Fruit fly (Drosophila melanogaster) whole organism, wandering third instar larva: ENCODE measurements around the gene CG5835.
A peak's percentile ranks its signal among the peaks of the same experiment; 100 is the strongest.

Experiments used
- Abd-B ChIP-seq: fragments of >200 bp; optimal IDR thresholded peaks from 2 replicates; lab custom pipeline; 2017; ENCODE audit warnings: missing biosample characterization, missing genetic modification characterization
- CG32264 ChIP-seq: fragments of 200-800 bp; sonication (Bioruptor generic); optimal IDR thresholded peaks from 2 replicates; lab custom pipeline; 2016; ENCODE audit warnings: missing biosample characterization, missing genetic modification characterization
- CG9705 ChIP-seq: fragments of 200-800 bp; sonication (Bioruptor generic); optimal IDR thresholded peaks from 2 replicates; lab custom pipeline; 2018; ENCODE audit warnings: missing biosample characterization, mild to moderate bottlenecking, missing genetic modification characterization
- CrebA ChIP-seq: fragments of 200-800 bp; sonication (Bioruptor generic); optimal IDR thresholded peaks from 2 replicates; lab custom pipeline; 2016; ENCODE audit warnings: missing biosample characterization, mild to moderate bottlenecking, missing genetic modification characterization, borderline replicate concordance
- Dfd ChIP-seq: fragments of >200 bp; optimal IDR thresholded peaks from 2 replicates; lab custom pipeline; 2017; ENCODE audit warnings: missing biosample characterization, missing genetic modification characterization
- Dif ChIP-seq: fragments of 200-275, 200-300 bp; sonication (Bioruptor generic); optimal IDR thresholded peaks from 2 replicates; lab custom pipeline; 2018; ENCODE audit warnings: missing biosample characterization, missing genetic modification characterization; ENCODE audit not compliant: partially characterized antibody
- GATAd ChIP-seq: sonication (Bioruptor generic); optimal IDR thresholded peaks from 2 replicates; lab custom pipeline; 2016; ENCODE audit warnings: missing biosample characterization, missing genetic modification characterization
- HLH106 ChIP-seq: fragments of 200-800 bp; optimal IDR thresholded peaks from 3 replicates; lab custom pipeline; 2019; ENCODE audit warnings: missing biosample characterization, mild to moderate bottlenecking, missing genetic modification characterization, moderate library complexity
- Hnf4 ChIP-seq: fragments of 200-800 bp; sonication (Bioruptor generic); optimal IDR thresholded peaks from 2 replicates; lab custom pipeline; 2016; ENCODE audit warnings: missing biosample characterization, mild to moderate bottlenecking, missing genetic modification characterization
- Hr78 ChIP-seq: fragments of >200 bp; optimal IDR thresholded peaks from 2 replicates; lab custom pipeline; 2017; ENCODE audit warnings: missing biosample characterization, missing genetic modification characterization
- Hr83 ChIP-seq: fragments of 200-300 bp; sonication (Bioruptor generic); optimal IDR thresholded peaks from 2 replicates; lab custom pipeline; 2016; ENCODE audit warnings: missing biosample characterization, mild to moderate bottlenecking, missing genetic modification characterization, moderate library complexity; ENCODE audit not compliant: poor library complexity, severe bottlenecking
- Jra ChIP-seq: sonication (Bioruptor generic); optimal IDR thresholded peaks from 2 replicates; lab custom pipeline; 2016; ENCODE audit warnings: missing biosample characterization, missing genetic modification characterization
- Mio ChIP-seq: sonication (Bioruptor generic); optimal IDR thresholded peaks from 2 replicates; lab custom pipeline; 2016; ENCODE audit warnings: missing biosample characterization, missing genetic modification characterization
- Myc ChIP-seq: fragments of >200 bp; optimal IDR thresholded peaks from 2 replicates; lab custom pipeline; 2017
- N ChIP-seq: fragments of >200 bp; optimal IDR thresholded peaks from 2 replicates; lab custom pipeline; 2018; ENCODE audit warnings: missing biosample characterization, missing external identifiers, missing genetic modification characterization
- OdsH ChIP-seq: fragments of 200-800 bp; sonication (Bioruptor generic); optimal IDR thresholded peaks from 2 replicates; lab custom pipeline; 2016; ENCODE audit warnings: missing biosample characterization, mild to moderate bottlenecking, missing genetic modification characterization
- Rel ChIP-seq, 2 experiments: fragments of 200-800 bp; sonication (Bioruptor generic) in 1 of 2; optimal IDR thresholded peaks; 2 replicates in 1 of 2; 3 replicates in 1 of 2; lab custom pipeline; 2016 to 2019; ENCODE audit warnings: mild to moderate bottlenecking in 2 of 2, missing biosample characterization in 2 of 2, missing genetic modification characterization in 2 of 2, moderate library complexity in 1 of 2
- Sp1 ChIP-seq: fragments of 200-800 bp; sonication (Bioruptor generic); optimal IDR thresholded peaks from 3 replicates; lab custom pipeline; 2019; ENCODE audit warnings: missing biosample characterization, mild to moderate bottlenecking, missing genetic modification characterization, moderate library complexity
- Vsx2 ChIP-seq: fragments of 200-300, 225-300 bp; sonication (Bioruptor generic); optimal IDR thresholded peaks from 2 replicates; lab custom pipeline; 2018; ENCODE audit warnings: missing biosample characterization, missing genetic modification characterization; ENCODE audit not compliant: partially characterized antibody
- br ChIP-seq: fragments of 200-800 bp; sonication (Bioruptor generic); optimal IDR thresholded peaks from 2 replicates; lab custom pipeline; 2016; ENCODE audit warnings: missing biosample characterization, missing genetic modification characterization
- brk ChIP-seq: fragments of 200-800 bp; sonication (Bioruptor generic); optimal IDR thresholded peaks from 2 replicates; lab custom pipeline; 2016; ENCODE audit warnings: missing biosample characterization, mild to moderate bottlenecking, missing genetic modification characterization
- dl ChIP-seq, 2 experiments: fragments of 175-275, 200-275 bp in 1 of 2; fragments of 200-275 bp in 1 of 2; sonication (Bioruptor generic); optimal IDR thresholded peaks; lab custom pipeline; 2018; ENCODE audit warnings: mild to moderate bottlenecking in 2 of 2, missing biosample characterization in 2 of 2, missing genetic modification characterization in 2 of 2, moderate library complexity in 2 of 2; ENCODE audit not compliant: partially characterized antibody in 2 of 2, insufficient read depth in 1 of 2
- dmrt93B ChIP-seq: fragments of 200-800 bp; sonication (Bioruptor generic); optimal IDR thresholded peaks from 2 replicates; lab custom pipeline; 2018; ENCODE audit warnings: missing biosample characterization, mild to moderate bottlenecking, missing genetic modification characterization
- dsf ChIP-seq: sonication (Bioruptor generic); optimal IDR thresholded peaks from 2 replicates; lab custom pipeline; 2016; ENCODE audit warnings: missing biosample characterization, missing genetic modification characterization, borderline replicate concordance
- ey ChIP-seq: fragments of 200-800 bp; sonication (Bioruptor generic); optimal IDR thresholded peaks from 2 replicates; lab custom pipeline; 2016; ENCODE audit warnings: missing biosample characterization, missing genetic modification characterization
- foxo ChIP-seq, 2 experiments: fragments of 200-800 bp; sonication (Bioruptor generic); optimal IDR thresholded peaks; 2 replicates in 1 of 2; 3 replicates in 1 of 2; lab custom pipeline; 2016 to 2017; ENCODE audit warnings: missing biosample characterization in 2 of 2, missing genetic modification characterization in 2 of 2
- fru ChIP-seq: fragments of 200-800 bp; sonication (Bioruptor generic); optimal IDR thresholded peaks from 3 replicates; lab custom pipeline; 2016; ENCODE audit warnings: missing biosample characterization, mild to moderate bottlenecking, missing genetic modification characterization
- h ChIP-seq: fragments of 200-800 bp; sonication (Bioruptor generic); optimal IDR thresholded peaks from 3 replicates; lab custom pipeline; 2016; ENCODE audit warnings: missing biosample characterization, mild to moderate bottlenecking, missing genetic modification characterization
- jim ChIP-seq: fragments of 175-275, 200-325 bp; sonication (Bioruptor generic); optimal IDR thresholded peaks from 2 replicates; lab custom pipeline; 2016; ENCODE audit warnings: missing biosample characterization, mild to moderate bottlenecking, missing genetic modification characterization
- lola ChIP-seq: fragments of >200 bp; optimal IDR thresholded peaks from 2 replicates; lab custom pipeline; 2017; ENCODE audit warnings: missing biosample characterization, missing genetic modification characterization
- pan ChIP-seq: fragments of >200 bp; optimal IDR thresholded peaks from 2 replicates; lab custom pipeline; 2017
- psq ChIP-seq: fragments of 200-800 bp; sonication (Bioruptor generic); optimal IDR thresholded peaks from 3 replicates; lab custom pipeline; 2017; ENCODE audit warnings: missing biosample characterization, mild to moderate bottlenecking, missing genetic modification characterization, moderate library complexity
- rgr ChIP-seq: fragments of 200-800 bp; sonication (Bioruptor generic); optimal IDR thresholded peaks from 3 replicates; lab custom pipeline; 2016; ENCODE audit warnings: missing biosample characterization, mild to moderate bottlenecking, missing genetic modification characterization
- sage ChIP-seq: fragments of 200-800 bp; sonication (Bioruptor generic); optimal IDR thresholded peaks from 2 replicates; lab custom pipeline; 2016; ENCODE audit warnings: missing biosample characterization, mild to moderate bottlenecking, missing genetic modification characterization
- sv ChIP-seq: fragments of 200-800 bp; sonication (Bioruptor generic); optimal IDR thresholded peaks from 3 replicates; lab custom pipeline; 2016; ENCODE audit warnings: missing biosample characterization, missing genetic modification characterization
- tai ChIP-seq: sonication (Bioruptor generic); optimal IDR thresholded peaks from 2 replicates; lab custom pipeline; 2016; ENCODE audit warnings: missing biosample characterization, missing genetic modification characterization
- usp ChIP-seq: fragments of >200 bp; optimal IDR thresholded peaks from 2 replicates; lab custom pipeline; 2017; ENCODE audit warnings: missing biosample characterization, missing genetic modification characterization
- woc ChIP-seq: sonication (Bioruptor generic); optimal IDR thresholded peaks from 2 replicates; lab custom pipeline; 2016; ENCODE audit warnings: missing biosample characterization, mild to moderate bottlenecking, missing genetic modification characterization

CG5835 gene

dm6 chr3R:19159778-19160177 is 6.3 kb upstream of the CG5835 start, which contains the start of gene CG11779:
Gene CG11779, minus strand, starts transcription at chr3R:19159878.
- TF ChIP-seq OdsH (no peak), Dfd (GFP tag; lab: Kevin White, UChicago) (no peak), Abd-B (no peak), brk (GFP tag; lab: Kevin White, UChicago) (no peak), CG9705 (GFP tag; lab: Kevin White, UChicago) (no peak), CrebA (GFP tag; lab: Kevin White, UChicago) (no peak), fru (GFP tag; lab: Kevin White, UChicago) (no peak), Mio (GFP tag; lab: Kevin White, UChicago) (no peak), woc (GFP tag; lab: Kevin White, UChicago) (no peak), dsf (GFP tag; lab: Kevin White, UChicago) (no peak), dl (GFP tag; optimal IDR thresholded peaks at IDR 0.05; lab: Kevin White, UChicago; ENCODE audit: insufficient read depth in 1 of 2, partially characterized antibody in 2 of 2) (no peak), Sp1 (GFP tag; lab: Kevin White, UChicago) (no peak), Rel (GFP tag; optimal IDR thresholded peaks at IDR 0.05; lab: Kevin White, UChicago) (no peak), Rel (tag; optimal IDR thresholded peaks at IDR 0.05; lab: Kevin White, UChicago) (no peak), Jra (GFP tag; lab: Kevin White, UChicago) (no peak), Dif (GFP tag; lab: Kevin White, UChicago) (no peak), Hnf4 (GFP tag; lab: Kevin White, UChicago) (no peak), Myc (lab: Kevin White, UChicago) (no peak), sv (GFP tag; lab: Kevin White, UChicago) (no peak)

- TF ChIP-seq fru (GFP tag; lab: Kevin White, UChicago) (no peak), pan (lab: Kevin White, UChicago) (no peak), sage (no peak), rgr (no peak), dsf (GFP tag; lab: Kevin White, UChicago) (no peak), sv (GFP tag; lab: Kevin White, UChicago) (no peak), CG32264 (GFP tag; lab: Kevin White, UChicago) (no peak), N (GFP tag; lab: Kevin White, UChicago) (no peak), ey (GFP tag; lab: Kevin White, UChicago) (no peak)
Measured at dm6 chr3R:19157997-19158396, 4.5 kb upstream of the CG5835 start.

- TF ChIP-seq Dif (GFP tag; lab: Kevin White, UChicago) (no peak), Hr83 (GFP tag; lab: Kevin White, UChicago) (peak; percentile 97), jim (GFP tag; lab: Kevin White, UChicago) (no peak), dl (GFP tag; optimal IDR thresholded peaks at IDR 0.05; lab: Kevin White, UChicago; ENCODE audit: insufficient read depth in 1 of 2, partially characterized antibody in 2 of 2) (no peak), CG9705 (GFP tag; lab: Kevin White, UChicago) (peak; percentile 38), Dfd (GFP tag; lab: Kevin White, UChicago) (no peak), Sp1 (GFP tag; lab: Kevin White, UChicago) (peak; percentile 44), Hr78 (GFP tag; lab: Kevin White, UChicago) (no peak), Myc (lab: Kevin White, UChicago) (peak; percentile 44), brk (GFP tag; lab: Kevin White, UChicago) (no peak), foxo (GFP tag; optimal IDR thresholded peaks at IDR 0.05; lab: Kevin White, UChicago) (peak in 1 of 2 experiments; percentile 67), CG32264 (GFP tag; lab: Kevin White, UChicago) (peak; percentile 15), Jra (GFP tag; lab: Kevin White, UChicago) (peak; percentile 61), GATAd (GFP tag; lab: Kevin White, UChicago) (peak; percentile 42), fru (GFP tag; lab: Kevin White, UChicago) (peak; percentile 61), N (GFP tag; lab: Kevin White, UChicago) (no peak), lola (GFP tag; lab: Kevin White, UChicago) (no peak), Vsx2 (no peak), HLH106 (tag; lab: Kevin White, UChicago) (peak; percentile 64), psq (peak; percentile 30), Abd-B (no peak), pan (lab: Kevin White, UChicago) (no peak), h (GFP tag; lab: Kevin White, UChicago) (peak; percentile 74), OdsH (peak; percentile 51), tai (GFP tag; lab: Kevin White, UChicago) (no peak), woc (GFP tag; lab: Kevin White, UChicago) (peak; percentile 7), Mio (GFP tag; lab: Kevin White, UChicago) (peak; percentile 52), sv (GFP tag; lab: Kevin White, UChicago) (peak; percentile 66), rgr (peak; percentile 79), usp (no peak), ey (GFP tag; lab: Kevin White, UChicago) (peak; percentile 50), CrebA (GFP tag; lab: Kevin White, UChicago) (no peak), dmrt93B (peak; percentile 45), br (GFP tag; lab: Kevin White, UChicago) (peak; percentile 54), Rel (GFP tag; optimal IDR thresholded peaks at IDR 0.05; lab: Kevin White, UChicago) (no peak), Rel (tag; optimal IDR thresholded peaks at IDR 0.05; lab: Kevin White, UChicago) (peak; percentile 59), sage (no peak), dsf (GFP tag; lab: Kevin White, UChicago) (peak; percentile 34), Hnf4 (GFP tag; lab: Kevin White, UChicago) (peak; percentile 81)
Measured at dm6 chr3R:19156670-19157402, 3.4 kb upstream of the CG5835 start, which contains the start of gene nanos. Gene nanos, plus strand, starts transcription at chr3R:19157238.
